Fruit fly (Drosophila melanogaster): Measurements from ENCODE around the gene Snx21.

- no peak for TF ChIP-seq ttk (optimal IDR thresholded peaks at IDR 0.05)
- TF ChIP-seq insv (optimal IDR thresholded peaks at IDR 0.05): no peak
- TF ChIP-seq Sin3A (optimal IDR thresholded peaks at IDR 0.05): no peak
- no peak for TF ChIP-seq h (optimal IDR thresholded peaks at IDR 0.05)
- no peak for TF ChIP-seq psq (optimal IDR thresholded peaks at IDR 0.05)
Observed at dm6 chr2L:2734215-2734614, 31.2 kb downstream of the Snx21 start.
